Fruit fly (Drosophila melanogaster): ENCODE results near the gene CG13074.

Gene CG13074

dm6 chr3L:16053026-16053556 is 44.2 kb downstream of the CG13074 start:
- no peak for TF ChIP-seq CG17801 (GFP tag; optimal IDR thresholded peaks at IDR 0.05; ENCODE audit: partially characterized antibody)

- no peak for TF ChIP-seq CG17801 (GFP tag; optimal IDR thresholded peaks at IDR 0.05; ENCODE audit: partially characterized antibody)
These were observed 44.9 kb downstream of the CG13074 start for dm6 chr3L:16052145-16053025.

- TF ChIP-seq CG17801 (GFP tag; optimal IDR thresholded peaks at IDR 0.05; ENCODE audit: partially characterized antibody): peak; percentile 7
These were observed 45.6 kb downstream of the CG13074 start, which contains the start of gene Mbs for dm6 chr3L:16051719-16052122. Mbs (plus strand) TSS chr3L:16051959.

- TF ChIP-seq CG17801 (GFP tag; optimal IDR thresholded peaks at IDR 0.05; ENCODE audit: partially characterized antibody): no peak
These were observed 46.4 kb downstream of the CG13074 start, which contains the start of gene Diap1 for dm6 chr3L:16050887-16051258. Diap1 (minus strand) TSS chr3L:16051034.

- TF ChIP-seq CG17801 (GFP tag; optimal IDR thresholded peaks at IDR 0.05; ENCODE audit: partially characterized antibody): peak; percentile 73
These were observed 47.1 kb downstream of the CG13074 start for dm6 chr3L:16049955-16050886.

- no peak for TF ChIP-seq CG17801 (GFP tag; optimal IDR thresholded peaks at IDR 0.05; ENCODE audit: partially characterized antibody)
These were observed 48.4 kb downstream of the CG13074 start for dm6 chr3L:16048722-16049459.

- no peak for TF ChIP-seq CG17801 (GFP tag; optimal IDR thresholded peaks at IDR 0.05; ENCODE audit: partially characterized antibody)
These were observed 49.2 kb downstream of the CG13074 start for dm6 chr3L:16048086-16048485.

- no peak for TF ChIP-seq CG17801 (GFP tag; optimal IDR thresholded peaks at IDR 0.05; ENCODE audit: partially characterized antibody)
These were observed 50.2 kb downstream of the CG13074 start for dm6 chr3L:16047105-16047504.

dm6 chr3L:16046387-16047066 is 50.8 kb downstream of the CG13074 start:
- peak; percentile 61 for TF ChIP-seq CG17801 (GFP tag; optimal IDR thresholded peaks at IDR 0.05; ENCODE audit: partially characterized antibody)

dm6 chr3L:16045831-16046336 is 51.4 kb downstream of the CG13074 start:
- peak; percentile 97 for TF ChIP-seq CG17801 (GFP tag; optimal IDR thresholded peaks at IDR 0.05; ENCODE audit: partially characterized antibody)
